Worm (Caenorhabditis elegans): ENCODE results near the gene F43C11.16.

ce11 chrII:2393821-2394220, 34.0 kb upstream of the F43C11.16 start, which contains the start of gene F16G10.11:
- TF ChIP-seq unc-62 (GFP tag; optimal IDR thresholded peaks at IDR 0.05) (no peak), ama-1 (optimal IDR thresholded peaks at IDR 0.05) (no peak), egl-5 (tag; optimal IDR thresholded peaks at IDR 0.05) (no peak), nhr-43 (tag; optimal IDR thresholded peaks at IDR 0.05; ENCODE audit: poor library complexity, severe bottlenecking) (no peak), mdl-1 (tag; optimal IDR thresholded peaks at IDR 0.05) (no peak), daf-12 (tag; optimal IDR thresholded peaks at IDR 0.05) (no peak), nhr-12 (tag; optimal IDR thresholded peaks at IDR 0.05) (no peak), unc-39 (tag; optimal IDR thresholded peaks at IDR 0.05) (no peak)

Data from whole organism, L3 larva.